Fruit fly (Drosophila melanogaster): Measurements from ENCODE around the gene Arf1.

Arf1 gene

DNA sequence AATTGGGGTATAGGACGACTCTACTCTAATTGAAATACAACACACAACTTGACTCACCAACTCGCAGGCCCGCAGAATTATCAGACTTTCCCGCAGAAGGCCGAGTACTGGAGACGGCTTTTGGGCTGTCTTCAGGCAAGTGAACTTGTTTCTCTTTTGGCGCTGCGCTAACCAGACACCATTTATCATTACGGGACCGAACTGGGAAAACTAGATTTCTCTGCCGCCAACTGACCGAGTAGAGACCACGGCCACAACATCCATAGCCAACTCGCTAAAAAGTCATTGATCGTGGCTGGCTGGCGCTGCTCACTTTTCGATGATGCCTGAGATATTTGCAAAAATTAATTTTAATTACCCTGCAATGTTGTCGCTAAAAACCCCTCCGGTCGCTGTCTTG, 23.1 kb downstream of the Arf1 start:
- TF ChIP-seq CTCF (optimal IDR thresholded peaks at IDR 0.05), result no peak
- no peak for TF ChIP-seq CG8478 (optimal IDR thresholded peaks at IDR 0.05)

DNA sequence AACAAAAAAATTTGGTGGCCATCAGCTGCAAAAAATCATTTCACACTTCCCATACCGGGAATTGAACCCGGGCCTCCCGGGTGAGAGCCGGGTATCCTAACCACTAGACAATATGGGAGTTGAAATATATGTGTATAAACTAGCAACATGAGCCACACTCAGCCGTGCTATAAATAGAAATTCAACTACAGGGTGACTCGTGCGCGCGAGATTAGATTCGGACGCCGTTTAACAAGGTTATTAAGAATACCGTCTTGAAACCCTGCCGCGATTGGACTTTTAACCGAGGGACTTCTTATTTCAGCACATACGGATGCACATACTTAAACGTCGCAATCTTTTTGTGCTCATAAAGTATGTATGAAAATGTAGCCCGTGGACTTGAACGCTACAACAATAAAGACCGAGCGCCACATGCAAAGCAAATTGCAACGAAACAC, 24.3 kb downstream of the Arf1 start:
- TF ChIP-seq CG8478 (optimal IDR thresholded peaks at IDR 0.05) (no peak), CTCF (optimal IDR thresholded peaks at IDR 0.05) (no peak)

DNA sequence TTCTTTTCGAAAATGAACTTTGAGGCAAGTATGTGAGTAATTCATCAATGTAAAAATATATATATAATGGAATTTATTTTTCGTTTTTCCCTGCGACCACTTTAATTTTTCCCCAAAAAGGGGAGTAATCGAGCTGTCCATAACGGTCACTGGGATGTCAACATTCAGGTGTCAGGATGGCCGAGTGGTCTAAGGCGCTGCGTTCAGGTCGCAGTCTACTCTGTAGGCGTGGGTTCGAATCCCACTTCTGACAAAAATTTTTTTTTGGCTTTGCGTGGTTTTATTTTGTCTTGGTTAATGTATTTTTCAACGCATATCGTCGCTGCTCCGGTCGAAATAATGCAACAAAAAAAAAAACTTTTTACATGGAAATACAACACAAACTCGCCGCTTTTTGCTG, 28.9 kb downstream of the Arf1 start:
- TF ChIP-seq CTCF (optimal IDR thresholded peaks at IDR 0.05) (no peak), CG8478 (optimal IDR thresholded peaks at IDR 0.05) (no peak)

DNA sequence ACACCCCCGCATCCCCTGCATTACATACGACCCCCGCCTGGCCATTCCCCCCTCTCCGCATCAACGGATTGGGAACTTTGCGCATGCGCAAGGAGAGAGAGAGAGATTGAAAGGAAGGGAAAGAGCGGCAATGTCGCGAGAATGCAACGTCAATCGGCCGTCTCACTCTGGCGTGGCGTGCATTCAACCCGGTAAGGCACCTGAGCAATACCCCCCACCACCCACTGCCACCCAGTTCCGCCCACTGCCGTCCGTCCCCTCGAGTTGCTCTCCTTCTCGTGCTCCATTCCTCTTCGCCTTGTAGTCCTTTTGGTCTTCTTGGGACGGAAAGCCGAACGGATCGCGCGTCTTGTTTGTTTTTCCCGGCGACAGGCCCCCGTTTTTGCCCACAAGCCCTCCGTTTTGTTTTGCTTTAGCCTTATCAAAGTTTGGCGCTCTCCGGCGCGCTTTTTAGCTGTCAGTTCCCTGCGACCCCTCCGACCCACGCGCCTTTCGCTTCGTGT, 32.3 kb downstream of the Arf1 start:
- no peak for TF ChIP-seq CG8478 (optimal IDR thresholded peaks at IDR 0.05)
- no peak for TF ChIP-seq CTCF (optimal IDR thresholded peaks at IDR 0.05)

DNA sequence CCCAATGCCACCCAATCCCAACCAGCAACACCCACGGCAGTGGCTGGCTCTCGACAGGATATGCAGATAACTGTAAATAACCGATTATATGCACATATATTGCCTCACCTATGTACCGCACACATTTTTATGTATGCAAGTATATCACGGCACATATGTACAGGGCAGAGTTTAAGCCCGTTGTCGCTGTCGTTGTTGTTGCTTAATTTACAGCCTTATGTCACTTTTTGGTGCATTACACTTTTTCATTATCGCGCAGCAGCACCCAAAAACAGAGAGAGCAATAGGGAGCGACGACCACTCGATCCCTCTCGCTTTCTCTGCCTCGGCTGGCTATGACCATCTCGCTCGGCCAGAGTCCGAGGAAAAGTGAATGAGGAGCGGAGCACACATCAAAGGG, 32.8 kb downstream of the Arf1 start:
- TF ChIP-seq CTCF (optimal IDR thresholded peaks at IDR 0.05), result no peak
- no peak for TF ChIP-seq CG8478 (optimal IDR thresholded peaks at IDR 0.05)

DNA sequence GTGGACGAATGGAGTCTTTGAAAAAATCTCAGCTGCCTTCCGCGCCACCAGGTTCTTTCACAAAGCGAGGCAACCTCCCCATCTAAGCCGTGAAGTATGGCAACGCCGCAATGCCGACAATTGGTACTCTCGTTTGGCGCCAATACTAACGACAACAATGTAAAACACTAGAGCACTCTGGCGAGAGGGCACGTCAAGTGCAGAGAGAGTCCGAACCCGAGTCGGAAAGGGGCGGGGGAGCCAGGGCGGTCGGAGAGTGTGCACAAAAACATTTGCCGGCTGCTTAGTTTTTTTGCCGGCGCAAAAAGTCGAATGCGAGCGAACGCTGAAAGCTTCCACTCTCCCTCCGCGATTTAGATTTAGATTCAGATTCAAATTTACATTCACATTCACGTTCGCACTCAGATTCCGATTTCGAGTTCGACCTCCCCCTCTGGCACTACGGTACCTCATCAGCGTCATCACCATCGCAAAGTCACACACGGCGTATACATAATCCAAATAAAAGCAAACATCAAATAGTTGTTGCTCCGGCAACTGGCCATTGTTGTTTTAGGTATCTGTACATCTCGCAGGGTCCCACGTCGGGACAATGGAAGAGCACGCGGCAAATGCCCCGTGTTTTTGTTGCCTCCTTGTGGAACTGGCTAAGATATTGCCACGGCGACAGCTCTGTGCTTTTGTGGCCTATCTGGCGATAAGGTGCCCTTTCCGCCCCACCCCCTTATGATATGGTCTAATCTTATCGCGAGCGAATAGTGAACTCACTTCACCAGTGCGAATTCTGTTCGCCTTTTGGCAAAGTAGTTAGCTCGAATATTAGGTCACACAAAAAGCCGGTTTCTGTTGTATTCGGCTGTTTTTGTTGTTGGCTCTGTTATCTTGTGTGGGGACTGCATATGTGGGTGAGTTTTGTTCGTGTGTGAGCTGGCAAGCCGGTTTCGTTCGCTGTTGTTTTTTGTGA, 34.1 kb downstream of the Arf1 start:
- no peak for TF ChIP-seq CTCF (optimal IDR thresholded peaks at IDR 0.05)
- TF ChIP-seq CG8478 (optimal IDR thresholded peaks at IDR 0.05), result no peak

DNA sequence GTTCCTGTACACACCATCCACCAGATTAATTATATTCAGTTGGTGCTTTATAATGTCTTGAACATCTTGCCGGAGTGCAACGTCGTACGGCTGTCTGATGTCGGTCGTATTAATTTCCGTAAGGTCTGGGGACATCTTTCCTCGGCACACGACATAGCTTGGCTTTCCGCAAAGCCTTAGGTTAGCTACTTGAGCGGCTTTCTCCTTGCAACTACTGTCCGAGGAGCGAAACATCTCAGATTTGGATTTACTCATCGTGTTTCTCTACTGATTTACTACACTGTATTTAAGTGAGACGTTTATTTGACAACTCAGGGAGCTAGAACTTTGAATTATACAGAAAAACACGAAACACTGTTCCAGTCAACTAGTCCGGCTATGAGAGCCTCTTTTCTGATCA, 35.3 kb downstream of the Arf1 start, which contains the start of the genes CG11226 and CG45428:
TSS of gene CG11226 (plus strand) at position 301 of the 400 bp plus-strand sequence.
TSS of gene CG45428 (minus strand) at position 303 of the 400 bp plus-strand sequence.
- no peak for TF ChIP-seq CTCF (optimal IDR thresholded peaks at IDR 0.05)
- TF ChIP-seq CG8478 (optimal IDR thresholded peaks at IDR 0.05), result no peak

DNA sequence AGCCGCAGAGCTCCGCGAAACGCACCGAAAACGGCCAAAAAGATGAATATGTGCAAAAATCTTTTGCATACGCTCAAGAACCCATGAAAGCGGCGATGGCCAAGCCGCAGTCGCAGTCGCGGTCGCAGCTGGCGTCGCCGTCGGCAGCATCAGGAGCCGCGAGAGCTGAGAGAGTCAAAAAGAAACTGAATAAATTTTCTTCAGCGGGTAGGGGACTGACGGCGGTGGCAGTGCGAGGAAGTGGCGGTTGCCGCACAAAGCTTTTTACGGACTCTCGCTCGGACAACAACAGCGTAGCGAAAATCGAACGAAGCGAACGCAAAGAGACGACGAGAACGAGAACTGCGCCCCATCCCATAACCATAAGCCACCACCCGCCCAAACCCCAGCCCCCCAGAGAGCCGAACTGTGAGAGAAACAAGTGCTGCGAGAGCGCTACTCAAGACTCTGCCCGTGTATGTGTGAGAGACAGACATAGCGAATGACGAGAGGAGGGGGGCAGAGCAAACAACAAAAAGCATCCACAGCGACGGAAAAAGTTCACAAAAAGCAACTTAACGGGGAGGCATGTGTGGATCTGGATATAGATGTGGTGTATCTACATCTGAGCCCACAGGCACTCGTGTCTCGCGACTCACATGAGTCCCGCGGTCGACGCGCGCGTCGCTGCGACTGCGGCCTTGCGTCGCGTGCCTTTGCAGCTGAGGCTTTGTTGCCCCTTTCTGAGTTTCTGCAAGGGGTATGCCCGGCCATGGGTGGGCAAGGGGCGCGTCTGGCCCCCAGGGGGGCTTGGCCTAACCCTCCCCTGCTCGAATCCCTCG, 36.7 kb downstream of the Arf1 start, which contains the start of gene jim:
TSS of gene jim (minus strand) at position 51 of the 821 bp plus-strand sequence.
- no peak for TF ChIP-seq CG8478 (optimal IDR thresholded peaks at IDR 0.05)
- no peak for TF ChIP-seq CTCF (optimal IDR thresholded peaks at IDR 0.05)

DNA sequence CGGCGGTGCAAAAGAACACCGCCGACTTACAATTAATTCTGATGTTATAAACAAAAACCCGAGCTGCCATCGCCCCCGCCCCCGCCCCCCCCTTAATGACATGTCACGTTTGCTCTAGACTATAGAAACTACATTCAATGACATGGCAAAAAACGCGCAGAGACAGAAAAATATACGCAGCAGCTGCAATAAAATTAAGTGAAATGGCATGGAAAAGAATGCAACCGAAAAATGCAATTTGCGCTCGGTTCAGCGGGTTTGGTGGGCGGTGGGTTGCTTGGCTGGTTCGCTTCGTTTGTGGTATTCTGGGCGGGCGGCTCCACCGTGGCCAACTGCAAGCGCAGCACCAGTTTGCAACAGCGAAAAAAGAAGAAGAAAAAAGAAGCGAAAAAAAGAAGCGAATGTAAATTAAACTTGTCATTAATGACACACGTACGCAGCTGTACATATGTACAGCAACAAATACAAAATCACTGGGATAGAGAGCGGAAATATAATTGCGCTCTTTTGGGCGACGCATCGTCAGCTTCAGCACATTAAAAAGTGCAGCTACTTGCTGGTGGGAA, 41.8 kb downstream of the Arf1 start:
- TF ChIP-seq CTCF (optimal IDR thresholded peaks at IDR 0.05), result no peak
- TF ChIP-seq CG8478 (optimal IDR thresholded peaks at IDR 0.05), result no peak

DNA sequence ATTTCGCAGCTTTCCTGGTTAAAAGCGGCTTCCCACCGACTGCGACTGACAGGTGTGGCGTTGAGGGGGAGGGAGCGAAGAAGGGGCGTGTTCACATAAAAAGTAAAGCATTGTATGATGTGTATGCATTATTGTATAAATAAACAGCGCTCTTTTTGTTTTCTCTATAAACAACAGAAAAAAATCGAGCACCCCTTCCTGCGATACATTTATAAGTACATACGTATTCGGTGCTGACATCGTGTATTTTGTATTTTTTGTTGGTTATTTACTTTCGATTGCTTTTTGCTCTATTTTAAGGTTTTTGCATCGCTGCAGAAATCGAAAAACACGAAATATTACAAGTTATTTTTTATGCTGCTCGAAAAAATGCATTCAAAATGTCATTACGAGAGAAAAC, 45.8 kb downstream of the Arf1 start:
- TF ChIP-seq CG8478 (optimal IDR thresholded peaks at IDR 0.05) (no peak), CTCF (optimal IDR thresholded peaks at IDR 0.05) (no peak)

DNA sequence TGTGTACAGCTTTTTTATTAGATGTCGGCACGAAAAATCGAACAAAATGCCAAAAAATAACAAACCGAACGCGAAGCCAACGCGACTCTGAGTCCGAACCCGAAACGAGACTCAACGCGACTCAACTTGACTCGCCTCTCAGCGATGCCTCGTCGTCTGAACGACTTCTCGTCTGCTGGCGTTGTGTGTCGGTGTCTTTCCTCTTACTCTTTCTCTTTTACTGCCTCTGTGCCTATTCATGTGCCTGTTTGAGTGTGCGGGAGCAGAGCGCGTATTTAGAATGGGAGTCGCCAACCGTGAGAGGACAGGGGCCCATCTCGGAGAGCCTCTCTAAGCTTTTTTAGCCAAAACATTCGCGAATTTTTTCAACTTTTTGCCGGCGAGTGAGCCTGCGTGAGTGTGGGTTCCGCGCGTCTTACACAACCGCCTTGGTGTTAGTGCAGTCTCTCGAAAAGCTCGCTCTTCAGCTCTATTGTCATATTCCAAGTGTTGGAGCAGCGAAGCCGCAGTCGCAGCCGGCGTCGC, 47.3 kb downstream of the Arf1 start:
- TF ChIP-seq CTCF (optimal IDR thresholded peaks at IDR 0.05) (no peak), CG8478 (optimal IDR thresholded peaks at IDR 0.05) (no peak)

DNA sequence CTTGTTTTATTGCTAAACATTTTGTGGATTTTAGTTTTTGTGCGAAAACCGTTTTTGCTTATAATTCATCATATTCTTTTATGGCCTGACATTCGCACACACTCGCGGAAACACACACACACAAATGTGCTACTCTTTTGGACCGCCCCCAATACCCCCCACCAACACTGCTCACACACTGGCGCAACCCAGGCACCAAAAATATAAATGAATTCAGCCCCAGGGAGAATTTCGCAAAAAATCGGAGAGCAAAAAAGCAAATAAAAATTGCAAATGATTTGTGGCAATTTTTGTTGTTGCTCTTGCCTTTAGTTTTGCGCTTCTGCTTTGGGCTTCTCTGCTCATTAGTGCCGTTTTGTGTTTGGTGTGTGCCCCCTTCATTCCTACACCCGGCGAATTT, 48.8 kb downstream of the Arf1 start:
- TF ChIP-seq CG8478 (optimal IDR thresholded peaks at IDR 0.05) (no peak), CTCF (optimal IDR thresholded peaks at IDR 0.05) (no peak)

DNA sequence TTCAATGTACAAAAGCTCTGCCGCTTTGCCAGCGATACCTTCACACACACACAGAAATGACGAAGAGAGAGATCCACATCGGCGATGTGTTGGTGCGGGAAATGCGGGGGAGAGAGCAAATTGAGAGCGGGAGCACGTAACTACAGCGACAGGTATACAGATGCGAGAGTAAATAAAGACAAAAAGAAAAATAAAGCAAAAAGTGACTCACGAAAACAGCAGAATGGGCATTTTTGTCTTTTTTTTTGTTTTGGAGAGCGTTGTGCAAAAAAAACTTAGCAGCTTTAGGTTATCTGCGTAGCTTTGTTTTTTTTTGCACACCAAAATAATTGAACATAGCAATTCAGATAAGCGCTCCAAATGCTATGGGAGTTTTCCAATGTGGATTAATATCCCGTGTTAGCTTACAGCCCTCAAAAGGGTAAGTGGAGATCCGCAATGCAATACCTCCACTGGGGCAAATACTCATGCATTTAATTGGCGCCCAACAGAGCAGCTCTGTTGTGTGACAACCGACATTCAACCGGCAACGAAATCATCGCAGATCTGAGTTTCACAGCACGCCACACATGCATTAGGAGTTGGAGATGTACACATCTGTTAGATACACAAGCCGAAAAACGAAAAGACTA, 49.4 kb downstream of the Arf1 start:
- TF ChIP-seq CG8478 (optimal IDR thresholded peaks at IDR 0.05) (no peak), CTCF (optimal IDR thresholded peaks at IDR 0.05) (no peak)

DNA sequence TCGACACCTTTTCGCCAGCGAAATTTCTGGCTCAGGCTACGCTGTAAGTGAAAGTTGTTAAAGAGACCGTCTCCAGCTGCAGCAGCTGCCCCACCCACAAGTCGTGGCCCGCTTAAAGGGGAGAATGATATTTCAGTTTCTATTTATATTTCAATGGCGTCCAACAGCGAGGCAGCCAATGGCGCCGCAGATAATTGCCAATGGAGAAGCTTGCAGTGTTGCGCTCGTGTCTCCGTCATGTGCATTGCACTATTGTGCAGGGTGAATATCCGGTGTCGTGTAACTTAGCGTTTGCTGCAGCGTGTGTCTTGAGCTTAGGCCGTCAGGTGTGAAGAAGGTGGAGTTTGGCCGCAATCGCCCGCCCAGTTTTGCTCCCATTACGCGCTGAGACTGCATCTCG, 50.7 kb downstream of the Arf1 start:
- TF ChIP-seq CG8478 (optimal IDR thresholded peaks at IDR 0.05) (no peak), CTCF (optimal IDR thresholded peaks at IDR 0.05) (no peak)
